Fruit fly (Drosophila melanogaster): ENCODE results near the gene tsg.

tsg gene

dm6 chrX:12003437-12004394, 15.0 kb upstream of the tsg start, which contains the start of gene fw (continued):
- TF ChIP-seq CG16779 (tag; optimal IDR thresholded peaks at IDR 0.05) (no peak), CG15336 (GFP tag; IDR thresholded peaks at IDR 0.05) (peak; percentile 90), Ets21C (GFP tag; optimal IDR thresholded peaks at IDR 0.05) (peak; percentile 57), svp (GFP tag) (peak; percentile 92), CG6808 (GFP tag; optimal IDR thresholded peaks at IDR 0.05) (no peak), CG10631 (GFP tag; optimal IDR thresholded peaks at IDR 0.05) (peak; percentile 78), fd59A (GFP tag; optimal IDR thresholded peaks at IDR 0.05) (no peak), OdsH (GFP tag; optimal IDR thresholded peaks at IDR 0.05) (no peak), Eip75B (GFP tag; optimal IDR thresholded peaks at IDR 0.05) (peak; percentile 80), salr (GFP tag; optimal IDR thresholded peaks at IDR 0.05) (peak in 1 of 2 experiments; percentile 59), Lpt (GFP tag; optimal IDR thresholded peaks at IDR 0.05) (peak; percentile 49), net (GFP tag; optimal IDR thresholded peaks at IDR 0.05) (no peak), esn (GFP tag; optimal IDR thresholded peaks at IDR 0.05) (peak; percentile 82), Eip78C (GFP tag) (peak; percentile 90), Smox (GFP tag; optimal IDR thresholded peaks at IDR 0.05) (peak; percentile 75), CG4318 (GFP tag; optimal IDR thresholded peaks at IDR 0.05) (no peak), CG6163 (GFP tag; IDR thresholded peaks at IDR 0.05) (peak; percentile 81), CG11294 (GFP tag; IDR thresholded peaks at IDR 0.05) (no peak)

DNA sequence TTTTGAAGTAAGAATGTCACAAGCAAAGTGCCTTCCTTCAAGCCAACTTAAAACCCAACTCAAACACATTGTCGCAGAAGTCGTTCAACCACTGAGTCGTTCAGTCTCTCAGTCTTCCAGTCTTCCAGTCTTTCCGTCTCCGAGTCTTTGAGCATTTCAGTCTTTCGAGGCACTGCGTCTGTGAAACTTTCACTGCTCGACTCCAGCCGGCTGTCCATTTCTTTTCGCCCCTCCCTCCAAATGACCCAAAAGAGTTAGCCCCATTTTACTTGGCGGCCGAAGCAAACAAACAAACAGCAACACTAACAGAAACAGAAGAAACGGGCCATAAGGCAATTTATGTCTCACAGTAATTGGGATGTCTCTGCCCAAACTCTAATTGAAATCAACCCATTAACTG, 12.3 kb upstream of the tsg start:
- TF ChIP-seq CG1621 (tag; optimal IDR thresholded peaks at IDR 0.05) (no peak), vri (GFP tag; optimal IDR thresholded peaks at IDR 0.05) (no peak), Blimp-1 (GFP tag; optimal IDR thresholded peaks at IDR 0.05) (peak; percentile 85), CG8632 (GFP tag; optimal IDR thresholded peaks at IDR 0.05) (no peak), dsx (GFP tag; optimal IDR thresholded peaks at IDR 0.05; ENCODE audit: poor library complexity, severe bottlenecking) (no peak)

DNA sequence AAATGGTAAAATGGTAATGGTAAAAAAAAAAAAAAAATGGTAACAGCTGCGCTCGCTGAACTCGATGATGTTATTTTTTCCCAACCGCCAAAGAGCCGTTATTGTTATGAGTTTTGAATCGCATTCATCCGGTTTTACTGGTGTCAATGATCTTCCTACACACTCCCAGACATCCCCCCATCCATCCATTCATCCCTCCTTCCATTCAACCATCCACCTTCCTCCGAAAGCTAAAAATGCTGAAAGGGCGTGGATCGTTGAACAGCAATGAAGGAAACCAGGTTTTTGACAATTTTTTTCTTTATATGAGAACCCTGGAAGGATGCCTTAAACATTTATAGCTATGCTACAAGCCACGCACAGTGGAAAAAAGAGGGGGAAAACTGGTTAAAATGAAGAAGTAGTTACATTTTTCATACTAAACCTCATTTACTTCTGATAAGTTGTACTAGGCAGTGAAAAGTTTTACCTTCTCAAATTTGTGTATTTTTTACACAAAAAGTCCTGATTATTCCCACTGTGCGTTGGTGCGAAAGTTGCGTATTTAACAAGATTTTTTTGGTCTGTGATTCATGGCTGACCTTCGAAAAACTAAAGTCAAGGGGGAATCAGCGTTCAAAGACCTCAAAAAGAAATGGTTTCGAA, 11.3 kb upstream of the tsg start:
- TF ChIP-seq CG10631 (GFP tag; optimal IDR thresholded peaks at IDR 0.05), result peak; percentile 41
- peak; percentile 71 for TF ChIP-seq svp (GFP tag)
- TF ChIP-seq spab (GFP tag; optimal IDR thresholded peaks at IDR 0.05), result peak; percentile 49
- TF ChIP-seq Gug (GFP tag; IDR thresholded peaks at IDR 0.05), result no peak
- TF ChIP-seq cyc (GFP tag; optimal IDR thresholded peaks at IDR 0.05), result peak; percentile 45
- TF ChIP-seq esn (GFP tag; optimal IDR thresholded peaks at IDR 0.05), result peak; percentile 61
- TF ChIP-seq CG1621 (tag; optimal IDR thresholded peaks at IDR 0.05), result peak; percentile 45
- no peak for TF ChIP-seq CG11294 (GFP tag; IDR thresholded peaks at IDR 0.05)
- TF ChIP-seq CG9139 (GFP tag; optimal IDR thresholded peaks at IDR 0.05), result no peak
- no peak for TF ChIP-seq Eip93F (GFP tag; optimal IDR thresholded peaks at IDR 0.05)
- TF ChIP-seq CG11762 (GFP tag; optimal IDR thresholded peaks at IDR 0.05; ENCODE audit: insufficient read depth), result peak; percentile 55
- TF ChIP-seq CG7368 (GFP tag; optimal IDR thresholded peaks at IDR 0.05), result peak; percentile 58
- TF ChIP-seq Sox15 (GFP tag; optimal IDR thresholded peaks at IDR 0.05), result peak; percentile 41
- peak; percentile 67 for TF ChIP-seq Met (GFP tag; optimal IDR thresholded peaks at IDR 0.05)
- TF ChIP-seq CG8632 (GFP tag; optimal IDR thresholded peaks at IDR 0.05), result peak; percentile 65
- peak; percentile 45 for TF ChIP-seq CG32006 (GFP tag; optimal IDR thresholded peaks at IDR 0.05)
- peak; percentile 44 for TF ChIP-seq Smox (GFP tag; optimal IDR thresholded peaks at IDR 0.05)
- peak; percentile 60 for TF ChIP-seq acj6 (GFP tag; optimal IDR thresholded peaks at IDR 0.05)
- TF ChIP-seq fd85E (GFP tag; optimal IDR thresholded peaks at IDR 0.05), result no peak
- TF ChIP-seq vri (GFP tag; optimal IDR thresholded peaks at IDR 0.05), result peak; percentile 25
- TF ChIP-seq net (GFP tag; optimal IDR thresholded peaks at IDR 0.05), result peak; percentile 65
- no peak for TF ChIP-seq Hr38 (GFP tag; optimal IDR thresholded peaks at IDR 0.05)
- TF ChIP-seq fkh (GFP tag; optimal IDR thresholded peaks at IDR 0.05), result no peak
- no peak for TF ChIP-seq CG16779 (tag; optimal IDR thresholded peaks at IDR 0.05)
- TF ChIP-seq dsx (GFP tag; optimal IDR thresholded peaks at IDR 0.05; ENCODE audit: poor library complexity, severe bottlenecking), result peak; percentile 56
- TF ChIP-seq CG8119 (GFP tag; IDR thresholded peaks at IDR 0.05), result peak; percentile 40; the same call in 2 of the 3 replicates
- TF ChIP-seq topi (GFP tag; optimal IDR thresholded peaks at IDR 0.05), result peak; percentile 64
- TF ChIP-seq Sox14 (GFP tag; optimal IDR thresholded peaks at IDR 0.05), result peak; percentile 45
- peak; percentile 64 for TF ChIP-seq CG3919 (GFP tag; optimal IDR thresholded peaks at IDR 0.05)
- TF ChIP-seq CG34406 (GFP tag; optimal IDR thresholded peaks at IDR 0.05), result peak; percentile 55
- peak; percentile 44 for TF ChIP-seq lz (GFP tag; optimal IDR thresholded peaks at IDR 0.05)
- peak; percentile 65 for TF ChIP-seq Sox102F (GFP tag; optimal IDR thresholded peaks at IDR 0.05)

All from whole organism, prepupa.